Fruit fly (Drosophila melanogaster) whole organism, embryonic: ENCODE measurements around the gene CG2964.

Source experiments
- CG10979 ChIP-seq: fragments of 200-800 bp; sonication (Bioruptor generic); optimal IDR thresholded peaks from 2 replicates; lab custom pipeline; 2018; ENCODE audit warnings: missing biosample characterization, mild to moderate bottlenecking, missing genetic modification characterization, moderate library complexity
- CG14965 ChIP-seq: fragments of 200-800 bp; sonication (Bioruptor generic); optimal IDR thresholded peaks from 2 replicates; lab custom pipeline; 2016; ENCODE audit warnings: missing biosample characterization, missing genetic modification characterization, borderline replicate concordance
- CG31388 ChIP-seq: fragments of 200-800 bp; sonication (Bioruptor generic); optimal IDR thresholded peaks from 2 replicates; lab custom pipeline; 2016; ENCODE audit warnings: missing biosample characterization, missing genetic modification characterization
- CG6175 ChIP-seq: fragments of 200-800 bp; sonication (Bioruptor generic); IDR thresholded peaks from 3 replicates; pipeline ENCODE4 v1.3.6; 2022; ENCODE audit warnings: missing biosample characterization, missing genetic modification characterization
- CG7357 ChIP-seq: fragments of 200-800 bp; sonication (Bioruptor generic); IDR thresholded peaks from 3 replicates; pipeline ENCODE4 v1.3.6; 2022; ENCODE audit warnings: missing biosample characterization, missing genetic modification characterization
- Trl ChIP-seq, 3 experiments: fragments of >200 bp in 2 of 3; fragments of 200-800 bp in 1 of 3; sonication (Bioruptor generic) in 1 of 3; optimal IDR thresholded peaks; 2 replicates in 1 of 3; 3 replicates in 2 of 3; lab custom pipeline; 2016 to 2017; ENCODE audit warnings: missing biosample characterization in 1 of 3, missing genetic modification characterization in 1 of 3
- emc ChIP-seq: fragments of 200-800 bp; sonication (Bioruptor generic); optimal IDR thresholded peaks from 2 replicates; lab custom pipeline; 2016; ENCODE audit warnings: missing biosample characterization, missing genetic modification characterization
- gcm2 ChIP-seq: fragments of 200-800 bp; sonication (Bioruptor generic); optimal IDR thresholded peaks from 2 replicates; lab custom pipeline; 2016; ENCODE audit warnings: missing biosample characterization, missing genetic modification characterization
- jing ChIP-seq: fragments of 200-800 bp; sonication (Bioruptor generic); optimal IDR thresholded peaks from 2 replicates; lab custom pipeline; 2018; ENCODE audit warnings: missing biosample characterization, mild to moderate bottlenecking, missing genetic modification characterization
- org-1 ChIP-seq: fragments of 200-800 bp; sonication (Bioruptor generic); optimal IDR thresholded peaks from 2 replicates; lab custom pipeline; 2017; ENCODE audit warnings: missing biosample characterization, missing genetic modification characterization
- pan ChIP-seq, 4 experiments: fragments of >200 bp in 3 of 4; fragments of 200-800 bp in 1 of 4; sonication (Bioruptor generic) in 1 of 4; optimal IDR thresholded peaks in 3 of 4; IDR thresholded peaks in 1 of 4; 2 replicates each; pipeline versions ENCODE4 v1.3.6 to Lab custom; 2017 to 2022; ENCODE audit warnings: missing biosample characterization in 2 of 4, missing genetic modification characterization in 2 of 4, mixed read lengths in 1 of 4
- ttk ChIP-seq: fragments of 200-800 bp; sonication (Bioruptor generic); IDR thresholded peaks from 2 replicates; pipeline ENCODE4 v2.1.2; 2022; ENCODE audit warnings: missing biosample characterization, missing genetic modification characterization

DNA sequence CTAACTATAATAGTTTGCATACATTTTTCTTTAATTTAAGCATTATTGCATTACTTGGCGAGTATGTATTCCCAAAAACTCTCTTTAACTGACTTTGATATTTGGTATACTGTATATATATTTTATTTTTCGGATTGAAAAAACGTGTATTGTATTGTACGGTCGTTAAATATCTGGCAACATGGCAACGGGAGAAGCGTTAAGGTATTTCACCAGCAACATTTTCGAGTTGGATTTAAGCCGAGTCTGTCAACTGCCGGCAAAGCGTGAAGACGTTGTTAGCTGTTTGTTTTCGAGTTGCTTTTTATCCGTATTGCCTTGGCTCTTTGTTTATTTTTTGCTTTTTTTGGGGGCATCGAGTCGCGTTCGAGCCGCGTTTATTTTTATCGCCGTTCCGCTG, 27.6 kb downstream of the CG2964 start, which contains the start of gene CG2975:
- TF ChIP-seq ttk (no peak), jing (GFP tag; lab: Kevin White, UChicago) (no peak), CG7357 (GFP tag; lab: Robert Waterston, UW) (no peak), Trl (optimal IDR thresholded peaks at IDR 0.05; lab: Kevin White, UChicago) (no peak), Trl (GFP tag; optimal IDR thresholded peaks at IDR 0.05; lab: Kevin White, UChicago) (no peak), emc (no peak), CG10979 (tag; lab: Kevin White, UChicago) (no peak), CG14965 (no peak), CG6175 (GFP tag; lab: Robert Waterston, UW) (no peak), org-1 (GFP tag; lab: Kevin White, UChicago) (no peak), gcm2 (GFP tag; lab: Kevin White, UChicago) (no peak), CG31388 (GFP tag; lab: Kevin White, UChicago) (no peak), pan (optimal IDR thresholded peaks at IDR 0.05; lab: Kevin White, UChicago) (no peak), pan (GFP tag; optimal IDR thresholded peaks at IDR 0.05 in 1 of 2, IDR thresholded peaks at IDR 0.05 in 1 of 2) (no peak)
